Worm (Caenorhabditis elegans) whole organism, young adult: Measurements from ENCODE around the gene srh-148.

ENCODE experiments used
- F22D6.2 ChIP-seq: sonication (generic microtip); optimal IDR thresholded peaks from 2 replicates; lab custom pipeline; 2016; ENCODE audit warnings: mild to moderate bottlenecking, missing genetic modification characterization, missing compliant biosample characterization
- K11D2.4 ChIP-seq: fragments of 200-800 bp; sonication (Bioruptor generic); IDR thresholded peaks from 2 replicates; pipeline ENCODE4 v1.3.6; 2022; ENCODE audit warnings: missing genetic modification reagents, missing genetic modification characterization, missing compliant biosample characterization
- T07F8.4 ChIP-seq: sonication (generic microtip); optimal IDR thresholded peaks from 2 replicates; lab custom pipeline; 2016; ENCODE audit warnings: mild to moderate bottlenecking, missing genetic modification characterization, moderate library complexity, missing compliant biosample characterization
- Y53G8AR.9 ChIP-seq: fragments of 200-800 bp; sonication (Bioruptor generic); conservative IDR thresholded peaks from 2 replicates; pipeline ENCODE4 v1.3.6; 2022; ENCODE audit warnings: missing genetic modification reagents, missing genetic modification characterization, missing compliant biosample characterization
- atf-7 ChIP-seq: sonication (generic microtip); optimal IDR thresholded peaks from 2 replicates; lab custom pipeline; 2017; ENCODE audit warnings: mild to moderate bottlenecking, missing genetic modification characterization, missing compliant biosample characterization
- bed-1 ChIP-seq: fragments of 200-800 bp; sonication (Bioruptor generic); IDR thresholded peaks from 2 replicates; pipeline ENCODE4 v1.3.6; 2022; ENCODE audit warnings: missing genetic modification reagents, missing genetic modification characterization, missing compliant biosample characterization
- madf-6 ChIP-seq: fragments of 200-800 bp; sonication (Bioruptor generic); IDR thresholded peaks from 2 replicates; pipeline ENCODE4 v1.3.6; 2022; ENCODE audit warnings: missing genetic modification reagents, missing genetic modification characterization, missing compliant biosample characterization
- nhr-80 ChIP-seq: sonication (generic microtip); optimal IDR thresholded peaks from 2 replicates; lab custom pipeline; 2016; ENCODE audit warnings: missing genetic modification characterization, missing compliant biosample characterization
- pha-4 ChIP-seq: fragments of 150-350 bp; sonication (generic microtip); optimal IDR thresholded peaks from 2 replicates; lab custom pipeline; 2014; ENCODE audit warnings: missing biosample characterization, missing genetic modification reagents, missing genetic modification characterization
- snpc-1.3 ChIP-seq: sonication (generic microtip); optimal IDR thresholded peaks from 2 replicates; lab custom pipeline; 2017; ENCODE audit warnings: missing genetic modification characterization, mild to moderate bottlenecking, missing compliant biosample characterization, antibody characterized with exemption, moderate library complexity, missing genotype, missing genetic modification reagents; ENCODE audit not compliant: insufficient read depth
- snpc-3.4 ChIP-seq: sonication (generic microtip); optimal IDR thresholded peaks from 2 replicates; lab custom pipeline; 2017; ENCODE audit warnings: missing genetic modification characterization, mild to moderate bottlenecking, missing compliant biosample characterization, antibody characterized with exemption, moderate library complexity, missing genotype, missing genetic modification reagents
- snpc-4 ChIP-seq, 5 experiments: fragments of 150-350 bp in 1 of 5; sonication (generic microtip) in 4 of 5; optimal IDR thresholded peaks; 2 replicates each; lab custom pipeline; 2014 to 2018; ENCODE audit warnings: missing genetic modification characterization in 5 of 5, missing biosample characterization in 3 of 5, antibody characterized with exemption in 2 of 5, mild to moderate bottlenecking in 2 of 5, missing compliant biosample characterization in 2 of 5, missing genotype in 2 of 5, moderate library complexity in 2 of 5, missing genetic modification reagents in 1 of 5
- tbx-9 ChIP-seq: sonication (generic microtip); optimal IDR thresholded peaks from 2 replicates; lab custom pipeline; 2016; ENCODE audit warnings: borderline replicate concordance, missing genetic modification characterization, inconsistent platforms, missing compliant biosample characterization
- unc-62 ChIP-seq: fragments of 150-350 bp; optimal IDR thresholded peaks from 2 replicates; lab custom pipeline; 2014; ENCODE audit warnings: missing biosample characterization, missing genetic modification reagents, missing genetic modification characterization

ce11 chrV:15833622-15834021, 24.6 kb downstream of the srh-148 start, which contains the start of gene srbc-54:
- TF ChIP-seq snpc-4 (GFP tag; optimal IDR thresholded peaks at IDR 0.05; lab: Kevin White, UChicago) (no peak), snpc-4 (tag; optimal IDR thresholded peaks at IDR 0.05; lab: Kevin White, UChicago) (no peak), unc-62 (GFP tag; lab: Kevin White, UChicago) (no peak), Y53G8AR.9 (no peak), F22D6.2 (tag; lab: Kevin White, UChicago) (no peak), madf-6 (GFP tag; lab: Robert Waterston, UW) (no peak), bed-1 (GFP tag; lab: Robert Waterston, UW) (no peak), snpc-1.3 (tag; lab: Kevin White, UChicago) (no peak), tbx-9 (tag; lab: Kevin White, UChicago) (no peak), T07F8.4 (no peak), atf-7 (tag; lab: Kevin White, UChicago) (no peak), nhr-80 (tag; lab: Kevin White, UChicago) (no peak), pha-4 (tag; lab: Kevin White, UChicago) (no peak), K11D2.4 (no peak), snpc-3.4 (tag; lab: Kevin White, UChicago) (no peak)
